Worm (Caenorhabditis elegans) whole organism, L4 larva: ENCODE data around the gene srh-142.

ENCODE experiments used
- F26F4.8 ChIP-seq: fragments of 200-800 bp; sonication (Bioruptor generic); conservative IDR thresholded peaks from 2 replicates; pipeline ENCODE4 v1.3.6; 2022; ENCODE audit warnings: missing genetic modification characterization, missing compliant biosample characterization
- Y48G9A.11 ChIP-seq: fragments of 200-800 bp; sonication (Bioruptor generic); IDR thresholded peaks from 2 replicates; pipeline ENCODE4 v1.3.6; 2022; ENCODE audit warnings: missing genetic modification reagents, missing genetic modification characterization, missing compliant biosample characterization
- aha-1 ChIP-seq: fragments of 150-350 bp; peaks from one replicate; lab custom pipeline; 2014; ENCODE audit warnings: missing biosample characterization, missing genetic modification characterization
- arid-1 ChIP-seq: fragments of 200-800 bp; sonication (Bioruptor generic); conservative IDR thresholded peaks from 2 replicates; pipeline ENCODE4 v1.3.6; 2022; ENCODE audit warnings: missing genetic modification reagents, missing genetic modification characterization, missing compliant biosample characterization
- ceh-20 ChIP-seq: fragments of 200-800 bp; sonication (Bioruptor generic); IDR thresholded peaks from 2 replicates; pipeline ENCODE4 v1.3.6; 2022; ENCODE audit warnings: missing genetic modification reagents, missing genetic modification characterization, missing compliant biosample characterization
- cey-2 ChIP-seq: sonication (generic microtip); optimal IDR thresholded peaks from 3 replicates; lab custom pipeline; 2017; ENCODE audit warnings: missing genetic modification characterization, mild to moderate bottlenecking, missing compliant biosample characterization, antibody characterized with exemption, borderline replicate concordance; ENCODE audit not compliant: insufficient read depth
- daf-19 ChIP-seq: fragments of 200-800 bp; sonication (Bioruptor generic); conservative IDR thresholded peaks from 2 replicates; pipeline ENCODE4 v1.3.6; 2022; ENCODE audit warnings: missing genetic modification characterization, missing compliant biosample characterization
- daf-8 ChIP-seq: fragments of 200-800 bp; sonication (Bioruptor generic); IDR thresholded peaks from 2 replicates; pipeline ENCODE4 v1.3.6; 2022; ENCODE audit warnings: missing genetic modification characterization, missing compliant biosample characterization
- dmd-6 ChIP-seq: fragments of 200-800 bp; sonication (Bioruptor generic); IDR thresholded peaks from 2 replicates; pipeline ENCODE4 v1.3.6; 2022; ENCODE audit warnings: missing genetic modification reagents, missing genetic modification characterization, missing compliant biosample characterization
- dpl-1 ChIP-seq: fragments of 150-350 bp; optimal IDR thresholded peaks from 2 replicates; lab custom pipeline; 2014; ENCODE audit warnings: missing biosample characterization, missing genetic modification reagents, missing genetic modification characterization
- dve-1 ChIP-seq: sonication (generic microtip); optimal IDR thresholded peaks from 2 replicates; lab custom pipeline; 2017; ENCODE audit warnings: antibody characterized with exemption, mild to moderate bottlenecking, missing genetic modification characterization, missing compliant biosample characterization; ENCODE audit not compliant: insufficient read depth
- egl-43 ChIP-seq: fragments of 200-800 bp; sonication (Bioruptor generic); IDR thresholded peaks from 2 replicates; pipeline ENCODE4 v1.3.6; 2022; ENCODE audit warnings: missing genetic modification reagents, missing genetic modification characterization, missing compliant biosample characterization
- gei-8 ChIP-seq: fragments of 200-800 bp; sonication (Bioruptor generic); optimal IDR thresholded peaks from 2 replicates; lab custom pipeline; 2018; ENCODE audit warnings: mild to moderate bottlenecking, missing genetic modification characterization, missing compliant biosample characterization
- hif-1 ChIP-seq, 2 experiments: sonication (generic microtip); optimal IDR thresholded peaks; 2 replicates each; lab custom pipeline; 2016 to 2017; ENCODE audit warnings: missing compliant biosample characterization in 2 of 2, missing genetic modification characterization in 2 of 2, missing genetic modification reagents in 2 of 2, missing genotype in 2 of 2, mild to moderate bottlenecking in 1 of 2
- hlh-30 ChIP-seq: sonication (generic microtip); optimal IDR thresholded peaks from 2 replicates; lab custom pipeline; 2017; ENCODE audit warnings: antibody characterized with exemption, mild to moderate bottlenecking, missing genetic modification characterization, missing compliant biosample characterization; ENCODE audit not compliant: insufficient read depth
- hmg-1.1 ChIP-seq: fragments of 200-800 bp; sonication (Bioruptor generic); IDR thresholded peaks from 2 replicates; pipeline ENCODE4 v1.3.6; 2022; ENCODE audit warnings: missing genetic modification reagents, missing genetic modification characterization, missing compliant biosample characterization
- lim-7 ChIP-seq: fragments of 200-800 bp; sonication (Bioruptor generic); IDR thresholded peaks from 2 replicates; pipeline ENCODE4 v1.3.6; 2022; ENCODE audit warnings: missing genetic modification characterization, missing compliant biosample characterization
- lin-15B ChIP-seq: fragments of 150-350 bp; sonication (generic microtip); optimal IDR thresholded peaks from 3 replicates; lab custom pipeline; 2014; ENCODE audit warnings: missing biosample characterization, missing genetic modification characterization
- lin-29 ChIP-seq: fragments of 200-800 bp; sonication (Bioruptor generic); IDR thresholded peaks from 2 replicates; pipeline ENCODE4 v1.3.6; 2022; ENCODE audit warnings: missing genetic modification reagents, missing genetic modification characterization, missing compliant biosample characterization
- lir-3 ChIP-seq: sonication (generic microtip); optimal IDR thresholded peaks from 2 replicates; lab custom pipeline; 2016; ENCODE audit warnings: mild to moderate bottlenecking, missing genetic modification characterization, missing compliant biosample characterization
- mes-2 ChIP-seq: sonication (generic microtip); optimal IDR thresholded peaks from 2 replicates; lab custom pipeline; 2016; ENCODE audit warnings: missing genotype, mild to moderate bottlenecking, missing genetic modification characterization, missing compliant biosample characterization; ENCODE audit not compliant: poor library complexity, severe bottlenecking
- nhr-102 ChIP-seq: sonication (generic microtip); optimal IDR thresholded peaks from 2 replicates; lab custom pipeline; 2016; ENCODE audit warnings: mild to moderate bottlenecking, missing genetic modification characterization, moderate library complexity, missing compliant biosample characterization
- nhr-237 ChIP-seq: sonication (generic microtip); optimal IDR thresholded peaks from 2 replicates; lab custom pipeline; 2017; ENCODE audit warnings: missing biosample characterization, missing genetic modification characterization
- nhr-28 ChIP-seq: fragments of 150-350 bp; optimal IDR thresholded peaks from 2 replicates; lab custom pipeline; 2014; ENCODE audit warnings: missing biosample characterization, missing genetic modification characterization
- nhr-41 ChIP-seq: fragments of 200-800 bp; sonication (Bioruptor generic); IDR thresholded peaks from 2 replicates; pipeline ENCODE4 v1.3.6; 2022; ENCODE audit warnings: missing genetic modification reagents, missing genetic modification characterization, missing compliant biosample characterization
- php-3 ChIP-seq: fragments of 200-800 bp; sonication (Bioruptor generic); IDR thresholded peaks from 2 replicates; pipeline ENCODE4 v1.3.6; 2022; ENCODE audit warnings: missing genetic modification reagents, missing genetic modification characterization, missing compliant biosample characterization
- rbr-2 ChIP-seq: sonication (generic microtip); optimal IDR thresholded peaks from 2 replicates; lab custom pipeline; 2016; ENCODE audit warnings: missing genotype, missing genetic modification characterization, missing compliant biosample characterization
- skn-1 ChIP-seq: fragments of 150-350 bp; optimal IDR thresholded peaks from 2 replicates; lab custom pipeline; 2014; ENCODE audit warnings: missing biosample characterization, missing genetic modification characterization
- spr-1 ChIP-seq: sonication (generic microtip); optimal IDR thresholded peaks from 2 replicates; lab custom pipeline; 2016; ENCODE audit warnings: mild to moderate bottlenecking, missing genetic modification characterization, missing compliant biosample characterization
- tra-1 ChIP-seq: fragments of 200-800 bp; sonication (Bioruptor generic); IDR thresholded peaks from 2 replicates; pipeline ENCODE4 v1.3.6; 2022; ENCODE audit warnings: missing genetic modification reagents, missing genetic modification characterization, missing compliant biosample characterization
- unc-130 ChIP-seq: sonication (generic microtip); optimal IDR thresholded peaks from 2 replicates; lab custom pipeline; 2016; ENCODE audit warnings: missing genetic modification reagents, missing genetic modification characterization, missing compliant biosample characterization
- unc-62 ChIP-seq, 3 experiments: fragments of 150-350 bp in 1 of 3; sonication (generic microtip); optimal IDR thresholded peaks in 2 of 3; peaks in 1 of 3; 1 replicate in 1 of 3; 2 replicates in 2 of 3; lab custom pipeline; 2014 to 2017; ENCODE audit warnings: missing biosample characterization in 3 of 3, missing genetic modification characterization in 3 of 3, missing genetic modification reagents in 3 of 3, missing genotype in 1 of 3
- zag-1 ChIP-seq: fragments of 150-350 bp; optimal IDR thresholded peaks from 2 replicates; lab custom pipeline; 2014; ENCODE audit warnings: missing biosample characterization, missing genetic modification characterization
- ztf-11 ChIP-seq: fragments of 150-350 bp; optimal IDR thresholded peaks from 2 replicates; lab custom pipeline; 2014; ENCODE audit warnings: missing biosample characterization, missing genetic modification characterization
- ztf-7 ChIP-seq: fragments of 150-350 bp; optimal IDR thresholded peaks from 2 replicates; lab custom pipeline; 2014; ENCODE audit warnings: missing biosample characterization, missing genetic modification characterization

The srh-142 gene

ce11 chrV:16460866-16461265 is at the start of gene srh-142:
srh-142 (minus strand) TSS chrV:16460966.
- TF ChIP-seq F26F4.8 (GFP tag; lab: Robert Waterston, UW) = no peak
- TF ChIP-seq nhr-237 (tag; lab: Kevin White, UChicago) = no peak
- TF ChIP-seq egl-43 (GFP tag; lab: Robert Waterston, UW) = no peak
- TF ChIP-seq zag-1 (tag; lab: Kevin White, UChicago) = no peak
- TF ChIP-seq ceh-20 = no peak
- no peak for TF ChIP-seq lin-29 (GFP tag; lab: Robert Waterston, UW)
- TF ChIP-seq daf-8 (GFP tag; lab: Robert Waterston, UW) = no peak
- no peak for TF ChIP-seq hmg-1.1 (GFP tag; lab: Robert Waterston, UW)
- no peak for TF ChIP-seq arid-1 (GFP tag; lab: Robert Waterston, UW)
- no peak for TF ChIP-seq ztf-11 (tag; lab: Kevin White, UChicago)
- TF ChIP-seq ztf-7 = no peak
- TF ChIP-seq dmd-6 (GFP tag; lab: Robert Waterston, UW) = no peak
- no peak for TF ChIP-seq unc-130 (GFP tag; lab: Kevin White, UChicago)
- TF ChIP-seq skn-1 (tag; lab: Kevin White, UChicago) = no peak

ce11 chrV:16508667-16509066 is 47.9 kb upstream of the srh-142 start, which contains the start of gene srr-3:
srr-3 (minus strand) TSS chrV:16508767.
- TF ChIP-seq gei-8 (GFP tag; lab: Kevin White, UChicago) = no peak
- no peak for TF ChIP-seq unc-130 (GFP tag; lab: Kevin White, UChicago)
- TF ChIP-seq, all 104 proteins: peak for 0

ce11 chrV:16506650-16507049 is 45.9 kb upstream of the srh-142 start:
- no peak for TF ChIP-seq dmd-6 (GFP tag; lab: Robert Waterston, UW)
- TF ChIP-seq cey-2 (tag; lab: Kevin White, UChicago) = no peak
- TF ChIP-seq unc-62 (GFP tag; optimal IDR thresholded peaks at IDR 0.05 in 1 of 2; lab: Kevin White, UChicago) = peak in 1 of 2 experiments; percentile 94
- no peak for TF ChIP-seq unc-62 (tag; optimal IDR thresholded peaks at IDR 0.05; lab: Kevin White, UChicago)

- no peak for TF ChIP-seq lir-3
- TF ChIP-seq hif-1 (tag; optimal IDR thresholded peaks at IDR 0.05; lab: Kevin White, UChicago) = no peak
- TF ChIP-seq dve-1 (tag; lab: Kevin White, UChicago) = no peak
- TF ChIP-seq lim-7 (GFP tag; lab: Robert Waterston, UW) = no peak
- no peak for TF ChIP-seq tra-1 (GFP tag; lab: Robert Waterston, UW)
- TF ChIP-seq nhr-41 (GFP tag; lab: Robert Waterston, UW) = no peak
- TF ChIP-seq nhr-28 (tag; lab: Kevin White, UChicago) = no peak
- no peak for TF ChIP-seq spr-1
- TF ChIP-seq Y48G9A.11 (GFP tag; lab: Robert Waterston, UW) = no peak
- TF ChIP-seq php-3 (GFP tag; lab: Robert Waterston, UW) = no peak
- TF ChIP-seq hmg-1.1 (GFP tag; lab: Robert Waterston, UW) = no peak
- no peak for TF ChIP-seq nhr-102 (tag; lab: Kevin White, UChicago)
- no peak for TF ChIP-seq skn-1 (tag; lab: Kevin White, UChicago)
Observed at ce11 chrV:16505828-16506227, 45.1 kb upstream of the srh-142 start, which contains the start of gene nhr-54. nhr-54 (minus strand) TSS chrV:16505928.

- TF ChIP-seq unc-62 (GFP tag; optimal IDR thresholded peaks at IDR 0.05 in 1 of 2; lab: Kevin White, UChicago) (peak in 1 of 2 experiments; percentile 29), unc-62 (tag; optimal IDR thresholded peaks at IDR 0.05; lab: Kevin White, UChicago) (no peak), daf-19 (no peak)
- TF ChIP-seq, all 104 proteins: peak for 1
Observed at ce11 chrV:16503164-16503563, 42.4 kb upstream of the srh-142 start, which contains the start of gene F36D3.14. F36D3.14 (minus strand) TSS chrV:16503264.

ce11 chrV:16499006-16499405 is 38.2 kb upstream of the srh-142 start, which contains the start of gene F36D3.1:
F36D3.1 (plus strand) TSS chrV:16499352.
- TF ChIP-seq aha-1 (no peak), dmd-6 (GFP tag; lab: Robert Waterston, UW) (0 out of 2 replicates have a peak, but pooled peaks have one; percentile 16), nhr-237 (tag; lab: Kevin White, UChicago) (no peak), unc-62 (GFP tag; optimal IDR thresholded peaks at IDR 0.05 in 1 of 2; lab: Kevin White, UChicago) (peak in 1 of 2 experiments; percentile 3), unc-62 (tag; optimal IDR thresholded peaks at IDR 0.05; lab: Kevin White, UChicago) (no peak), cey-2 (tag; lab: Kevin White, UChicago) (no peak), nhr-28 (tag; lab: Kevin White, UChicago) (peak; percentile 25), dpl-1 (GFP tag; lab: Kevin White, UChicago) (peak; percentile 87), mes-2 (tag; lab: Kevin White, UChicago) (peak; percentile 67), hlh-30 (tag; lab: Kevin White, UChicago) (peak; percentile 16), rbr-2 (peak; percentile 12), ztf-7 (peak; percentile 1), lin-15B (tag; lab: Kevin White, UChicago) (no peak)
- TF ChIP-seq, all 104 proteins: peak for 8
